Fruit fly (Drosophila melanogaster) whole organism, embryonic: ENCODE measurements around the gene Chd1.

Experiments
- Ada2b ChIP-seq: fragments of 200-800 bp; sonication (Bioruptor generic); IDR thresholded peaks from 2 replicates; pipeline ENCODE4 v1.3.6; 2022; ENCODE audit warnings: missing biosample characterization, missing genetic modification characterization
- CG10565 ChIP-seq: fragments of 200-800 bp; sonication (Bioruptor generic); optimal IDR thresholded peaks from 3 replicates; lab custom pipeline; 2016; ENCODE audit warnings: missing biosample characterization, mild to moderate bottlenecking, missing genetic modification characterization
- CG12219 ChIP-seq: fragments of 200-800 bp; sonication (Bioruptor generic); optimal IDR thresholded peaks from 3 replicates; lab custom pipeline; 2018; ENCODE audit warnings: missing biosample characterization, mild to moderate bottlenecking, missing genetic modification characterization
- CG14441 ChIP-seq: fragments of 200-800 bp; sonication (Bioruptor generic); IDR thresholded peaks from 2 replicates; pipeline ENCODE4 v1.3.6; 2022; ENCODE audit warnings: missing biosample characterization, missing genetic modification characterization
- CG14710 ChIP-seq: fragments of 200-800 bp; sonication (Bioruptor generic); optimal IDR thresholded peaks from 3 replicates; lab custom pipeline; 2019; ENCODE audit warnings: missing biosample characterization, mild to moderate bottlenecking, missing genetic modification characterization, moderate library complexity
- CG15514 ChIP-seq: fragments of 200-800 bp; sonication (Bioruptor generic); optimal IDR thresholded peaks from 3 replicates; lab custom pipeline; 2017; ENCODE audit warnings: missing biosample characterization, missing genetic modification characterization, mild to moderate bottlenecking, moderate library complexity, missing genetic modification reagents
- CG17568 ChIP-seq: fragments of 200-800 bp; sonication (Bioruptor generic); optimal IDR thresholded peaks from 2 replicates; lab custom pipeline; 2018; ENCODE audit warnings: missing biosample characterization, mild to moderate bottlenecking, missing genetic modification characterization, moderate library complexity
- CG17612 ChIP-seq: fragments of 200-800 bp; sonication (Bioruptor generic); IDR thresholded peaks from 2 replicates; pipeline ENCODE4 v1.3.6; 2022; ENCODE audit warnings: missing biosample characterization, missing genetic modification characterization
- CG2678 ChIP-seq: fragments of 200-800 bp; sonication (Bioruptor generic); optimal IDR thresholded peaks from 3 replicates; lab custom pipeline; 2019; ENCODE audit warnings: missing biosample characterization, mild to moderate bottlenecking, missing genetic modification characterization, moderate library complexity
- CG2712 ChIP-seq: fragments of 200-800 bp; optimal IDR thresholded peaks from 3 replicates; lab custom pipeline; 2019; ENCODE audit warnings: missing biosample characterization, mild to moderate bottlenecking, missing genetic modification characterization, moderate library complexity
- CG2889 ChIP-seq: fragments of 200-800 bp; sonication (Bioruptor generic); IDR thresholded peaks from 3 replicates; pipeline ENCODE4 v1.3.6; 2022; ENCODE audit warnings: missing biosample characterization, missing genetic modification characterization
- CG31441 ChIP-seq: fragments of 200-800 bp; sonication (Bioruptor generic); IDR thresholded peaks from 2 replicates; pipeline ENCODE4 v1.3.6; 2022; ENCODE audit warnings: missing biosample characterization, missing genetic modification characterization
- CG32772 ChIP-seq: fragments of 200-800 bp; sonication (Bioruptor generic); IDR thresholded peaks from 2 replicates; pipeline ENCODE4 v1.3.6; 2022; ENCODE audit warnings: missing biosample characterization, missing genetic modification characterization
- CG43689 ChIP-seq: fragments of 200-800 bp; sonication (Bioruptor generic); IDR thresholded peaks from 2 replicates; pipeline ENCODE4 v1.3.6; 2022; ENCODE audit warnings: missing biosample characterization, missing genetic modification characterization
- CG6272 ChIP-seq: fragments of 200-800 bp; sonication (Bioruptor generic); IDR thresholded peaks from 2 replicates; pipeline ENCODE4 v1.3.6; 2022; ENCODE audit warnings: missing biosample characterization, missing genetic modification characterization
- CG6683 ChIP-seq: fragments of 200-800 bp; sonication (Bioruptor generic); optimal IDR thresholded peaks from 2 replicates; lab custom pipeline; 2017; ENCODE audit warnings: missing biosample characterization, mild to moderate bottlenecking, missing genetic modification characterization, missing genetic modification reagents
- CG8290 ChIP-seq, 3 experiments: fragments of 200-800 bp; sonication (Bioruptor generic); optimal IDR thresholded peaks; 2 replicates each; lab custom pipeline; 2016 to 2019; ENCODE audit warnings: missing biosample characterization in 3 of 3, missing genetic modification characterization in 3 of 3, mild to moderate bottlenecking in 2 of 3, moderate library complexity in 1 of 3
- CTCF ChIP-seq: fragments of 200-800 bp; sonication (Bioruptor generic); optimal IDR thresholded peaks from 2 replicates; lab custom pipeline; 2017; ENCODE audit warnings: missing biosample characterization, mild to moderate bottlenecking, missing genetic modification characterization, moderate library complexity
- CrebB ChIP-seq: fragments of 200-800 bp; sonication (Bioruptor generic); optimal IDR thresholded peaks from 3 replicates; lab custom pipeline; 2018; ENCODE audit warnings: missing biosample characterization, mild to moderate bottlenecking, missing genetic modification characterization
- D19A ChIP-seq: fragments of 200-800 bp; optimal IDR thresholded peaks from 3 replicates; lab custom pipeline; 2019; ENCODE audit warnings: missing biosample characterization, mild to moderate bottlenecking, missing genetic modification characterization, moderate library complexity
- Dip3 ChIP-seq: fragments of 200-800 bp; sonication (Bioruptor generic); optimal IDR thresholded peaks from 3 replicates; lab custom pipeline; 2016; ENCODE audit warnings: missing biosample characterization, missing genetic modification characterization
- Doc3 ChIP-seq: fragments of 200-800 bp; sonication (Bioruptor generic); IDR thresholded peaks from 3 replicates; pipeline ENCODE4 v1.3.6; 2022; ENCODE audit warnings: missing biosample characterization, missing genetic modification characterization; ENCODE audit not compliant: partially characterized antibody
- Drgx ChIP-seq: fragments of 200-800 bp; sonication (Bioruptor generic); IDR thresholded peaks from 2 replicates; pipeline ENCODE4 v1.3.6; 2022; ENCODE audit warnings: missing biosample characterization, missing genetic modification characterization
- Fer3 ChIP-seq: fragments of 200-800 bp; sonication (Bioruptor generic); optimal IDR thresholded peaks from 2 replicates; lab custom pipeline; 2018; ENCODE audit warnings: missing biosample characterization, mild to moderate bottlenecking, missing genetic modification characterization, moderate library complexity
- Hmr ChIP-seq: fragments of 200-800 bp; sonication (Bioruptor generic); optimal IDR thresholded peaks from 3 replicates; lab custom pipeline; 2017; ENCODE audit warnings: mild to moderate bottlenecking, missing biosample characterization, missing genetic modification reagents, missing genetic modification characterization
- Hmx ChIP-seq: fragments of 200-800 bp; sonication (Bioruptor generic); optimal IDR thresholded peaks from 2 replicates; lab custom pipeline; 2016; ENCODE audit warnings: missing biosample characterization, missing genetic modification characterization
- Hsf ChIP-seq: fragments of 200-800 bp; sonication (Bioruptor generic); optimal IDR thresholded peaks from 3 replicates; lab custom pipeline; 2016; ENCODE audit warnings: missing biosample characterization, missing genetic modification characterization
- Rx ChIP-seq: fragments of 200-800 bp; sonication (Bioruptor generic); IDR thresholded peaks from 2 replicates; pipeline ENCODE4 v1.3.6; 2022; ENCODE audit warnings: missing biosample characterization, missing genetic modification characterization
- Stat92E ChIP-seq, 3 experiments: fragments of >200 bp in 2 of 3; fragments of 200-800 bp in 1 of 3; sonication (Bioruptor generic) in 1 of 3; optimal IDR thresholded peaks; 2 replicates each; lab custom pipeline; 2017 to 2019; ENCODE audit warnings: missing biosample characterization in 3 of 3, missing genetic modification characterization in 3 of 3, mild to moderate bottlenecking in 1 of 3, moderate library complexity in 1 of 3
- abd-A ChIP-seq: fragments of 200-800 bp; sonication (Bioruptor generic); optimal IDR thresholded peaks from 3 replicates; lab custom pipeline; 2019; ENCODE audit warnings: missing biosample characterization, mild to moderate bottlenecking, missing genetic modification characterization, moderate library complexity
- al ChIP-seq: fragments of 200-800 bp; sonication (Bioruptor generic); IDR thresholded peaks from 2 replicates; pipeline ENCODE4 v1.3.6; 2022; ENCODE audit warnings: missing biosample characterization, missing genetic modification characterization
- caup ChIP-seq: fragments of 200-800 bp; sonication (Bioruptor generic); optimal IDR thresholded peaks from 3 replicates; lab custom pipeline; 2017; ENCODE audit warnings: missing biosample characterization, mild to moderate bottlenecking, missing genetic modification characterization, moderate library complexity; ENCODE audit not compliant: severe bottlenecking
- ci ChIP-seq: fragments of 200-800 bp; sonication (Bioruptor generic); IDR thresholded peaks from 3 replicates; pipeline ENCODE4 v1.3.6; 2022; ENCODE audit warnings: missing biosample characterization, missing genetic modification characterization
- dan ChIP-seq: fragments of 200-800 bp; sonication (Bioruptor generic); IDR thresholded peaks from 2 replicates; pipeline ENCODE4 v1.3.6; 2022; ENCODE audit warnings: missing biosample characterization, missing genetic modification characterization
- danr ChIP-seq: fragments of 200-800 bp; sonication (Bioruptor generic); IDR thresholded peaks from 2 replicates; pipeline ENCODE4 v1.3.6; 2022; ENCODE audit warnings: missing biosample characterization, missing genetic modification characterization
- dysf ChIP-seq: fragments of 200-800 bp; sonication (Bioruptor generic); IDR thresholded peaks from 3 replicates; pipeline ENCODE4 v1.3.6; 2022; ENCODE audit warnings: missing biosample characterization, missing genetic modification characterization
- esg ChIP-seq: fragments of 200-800 bp; sonication (Bioruptor generic); conservative IDR thresholded peaks from 2 replicates; pipeline ENCODE4 v1.3.6; 2022; ENCODE audit warnings: missing biosample characterization, missing genetic modification characterization
- grau ChIP-seq: fragments of 200-800 bp; optimal IDR thresholded peaks from 3 replicates; lab custom pipeline; 2019; ENCODE audit warnings: missing biosample characterization, mild to moderate bottlenecking, missing genetic modification characterization, moderate library complexity
- gsb ChIP-seq: fragments of 200-800 bp; sonication (Bioruptor generic); IDR thresholded peaks from 2 replicates; pipeline ENCODE4 v1.3.6; 2022; ENCODE audit warnings: missing biosample characterization, missing genetic modification characterization
- gt ChIP-seq: fragments of 200-800 bp; sonication (Bioruptor generic); IDR thresholded peaks from 2 replicates; pipeline ENCODE4 v1.3.6; 2022; ENCODE audit warnings: missing biosample characterization, missing genetic modification characterization
- maf-S ChIP-seq: fragments of 200-800 bp; sonication (Bioruptor generic); optimal IDR thresholded peaks from 2 replicates; lab custom pipeline; 2016; ENCODE audit warnings: missing biosample characterization, missing genetic modification characterization
- nerfin-1 ChIP-seq: fragments of 200-800 bp; sonication (Bioruptor generic); optimal IDR thresholded peaks from 3 replicates; lab custom pipeline; 2019; ENCODE audit warnings: missing biosample characterization, mild to moderate bottlenecking, missing genetic modification characterization, moderate library complexity
- pnt ChIP-seq: fragments of 200-800 bp; sonication (Bioruptor generic); optimal IDR thresholded peaks from 3 replicates; lab custom pipeline; 2016; ENCODE audit warnings: missing biosample characterization, missing genetic modification characterization
- pzg ChIP-seq: fragments of 200-800 bp; sonication (Bioruptor generic); optimal IDR thresholded peaks from 3 replicates; lab custom pipeline; 2018; ENCODE audit warnings: missing biosample characterization, mild to moderate bottlenecking, missing genetic modification characterization, moderate library complexity
- rib ChIP-seq: fragments of 200-800 bp; sonication (Bioruptor generic); IDR thresholded peaks from 2 replicates; pipeline ENCODE4 v1.3.6; 2022; ENCODE audit warnings: missing biosample characterization, missing genetic modification characterization
- row ChIP-seq: fragments of 200-800 bp; sonication (Bioruptor generic); IDR thresholded peaks from 3 replicates; pipeline ENCODE4 v1.3.6; 2022; ENCODE audit warnings: missing biosample characterization, missing genetic modification characterization
- seq ChIP-seq: fragments of 200-800 bp; sonication (Bioruptor generic); IDR thresholded peaks from 2 replicates; pipeline ENCODE4 v1.3.6; 2022; ENCODE audit warnings: missing biosample characterization, missing genetic modification characterization
- slp2 ChIP-seq: fragments of 200-800 bp; sonication (Bioruptor generic); optimal IDR thresholded peaks from 2 replicates; lab custom pipeline; 2016; ENCODE audit warnings: missing biosample characterization, missing genetic modification characterization
- stc ChIP-seq: fragments of 200-800 bp; sonication (Bioruptor generic); IDR thresholded peaks from 2 replicates; pipeline ENCODE4 v1.3.6; 2022; ENCODE audit warnings: missing biosample characterization, missing genetic modification characterization
- vfl ChIP-seq: fragments of 200-800 bp; sonication (Bioruptor generic); optimal IDR thresholded peaks from 2 replicates; lab custom pipeline; 2016; ENCODE audit warnings: missing biosample characterization, missing genetic modification characterization
- vvl ChIP-seq: fragments of 200-800 bp; sonication (Bioruptor generic); IDR thresholded peaks from 2 replicates; pipeline ENCODE4 v1.3.6; 2022; ENCODE audit warnings: missing biosample characterization, missing genetic modification characterization
- zen2 ChIP-seq: fragments of 200-800 bp; sonication (Bioruptor generic); IDR thresholded peaks from 3 replicates; pipeline ENCODE4 v1.3.6; 2022; ENCODE audit warnings: missing biosample characterization, missing genetic modification characterization; ENCODE audit not compliant: partially characterized antibody

Chd1 gene

DNA sequence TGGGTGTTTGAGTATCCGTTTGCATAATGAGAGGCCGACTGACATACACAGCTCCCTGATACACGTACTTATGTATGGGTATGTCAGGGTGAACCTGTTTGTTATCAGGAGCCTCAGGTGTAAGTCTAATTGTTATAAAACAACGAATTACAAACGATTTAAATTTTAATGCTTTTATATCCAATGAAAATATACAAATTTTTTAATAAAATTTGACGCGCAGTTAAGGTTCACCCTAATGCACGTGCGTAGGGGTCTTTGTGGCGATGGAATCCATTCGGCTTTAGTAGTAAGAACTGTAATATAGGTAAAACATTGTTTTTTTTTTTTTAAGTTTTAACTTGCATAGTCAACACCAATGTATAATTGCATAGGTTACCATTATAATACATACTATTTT lies 43.0 kb downstream of the Chd1 start (continued):
- no peak for TF ChIP-seq CG17568 (GFP tag; lab: Kevin White, UChicago)
- no peak; the same call in 1 of the 2 replicates for TF ChIP-seq rib (GFP tag; lab: Robert Waterston, UW)
- TF ChIP-seq pnt (GFP tag; lab: Kevin White, UChicago), result no peak
- TF ChIP-seq dysf, result peak; percentile 46; the same call in 2 of the 3 replicates
- peak; percentile 57 for TF ChIP-seq Drgx
- no peak for TF ChIP-seq al
- TF ChIP-seq CG10565, result no peak
- TF ChIP-seq Ada2b (GFP tag; lab: Robert Waterston, UW), result 0 out of 2 replicates have a peak, but pooled peaks have one; percentile 5
- no peak for TF ChIP-seq gsb (GFP tag; lab: Robert Waterston, UW)
- TF ChIP-seq pzg (GFP tag; lab: Kevin White, UChicago), result no peak
- TF ChIP-seq abd-A (tag; lab: Kevin White, UChicago), result no peak
- peak; percentile 9 for TF ChIP-seq Hsf (GFP tag; lab: Kevin White, UChicago)
- no peak for TF ChIP-seq CG2712 (tag; lab: Kevin White, UChicago)
- TF ChIP-seq CG43689 (GFP tag; lab: Robert Waterston, UW), result no peak
- TF ChIP-seq CrebB (tag; lab: Kevin White, UChicago), result no peak
- no peak for TF ChIP-seq Rx (GFP tag; lab: Robert Waterston, UW)
- no peak for TF ChIP-seq Dip3 (GFP tag; lab: Kevin White, UChicago)
- no peak for TF ChIP-seq vfl
- TF ChIP-seq CG14441 (GFP tag; lab: Robert Waterston, UW), result no peak
- TF ChIP-seq grau (tag; lab: Kevin White, UChicago), result no peak
- TF ChIP-seq ci (GFP tag; lab: Robert Waterston, UW), result peak; percentile 45; the same call in 1 of the 3 replicates
- no peak for TF ChIP-seq gt (GFP tag; lab: Robert Waterston, UW)
- no peak for TF ChIP-seq CTCF
- TF ChIP-seq CG12219 (GFP tag; lab: Kevin White, UChicago), result no peak
- TF ChIP-seq danr (GFP tag; lab: Robert Waterston, UW), result no peak
- peak; percentile 6 for TF ChIP-seq caup (GFP tag; lab: Kevin White, UChicago)
- 0 out of 3 replicates have a peak, but pooled peaks have one; percentile 6 for TF ChIP-seq CG2889 (GFP tag; lab: Robert Waterston, UW)
- no peak for TF ChIP-seq Doc3 (GFP tag; lab: Robert Waterston, UW)
- no peak for TF ChIP-seq vvl (GFP tag; lab: Robert Waterston, UW)
- TF ChIP-seq slp2 (GFP tag; lab: Kevin White, UChicago), result no peak
- peak; percentile 37; the same call in 1 of the 2 replicates for TF ChIP-seq stc (GFP tag; lab: Robert Waterston, UW)
- TF ChIP-seq Stat92E (GFP tag; optimal IDR thresholded peaks at IDR 0.05; lab: Kevin White, UChicago), result no peak
- no peak for TF ChIP-seq CG31441 (GFP tag; lab: Robert Waterston, UW)
- no peak for TF ChIP-seq Hmx (GFP tag; lab: Kevin White, UChicago)
- TF ChIP-seq D19A (tag; lab: Kevin White, UChicago), result peak; percentile 32
- 0 out of 2 replicates have a peak, but pooled peaks have one; percentile 14 for TF ChIP-seq CG32772 (GFP tag; lab: Robert Waterston, UW)
- TF ChIP-seq CG6683 (GFP tag; lab: Kevin White, UChicago), result no peak
- TF ChIP-seq CG17612 (GFP tag; lab: Robert Waterston, UW), result no peak
- no peak for TF ChIP-seq zen2
- no peak for TF ChIP-seq esg
- no peak for TF ChIP-seq CG8290 (GFP tag; optimal IDR thresholded peaks at IDR 0.05; lab: Kevin White, UChicago)
- no peak for TF ChIP-seq CG8290 (tag; optimal IDR thresholded peaks at IDR 0.05; lab: Kevin White, UChicago)
- no peak for TF ChIP-seq dan
- TF ChIP-seq CG2678 (tag; lab: Kevin White, UChicago), result no peak
- TF ChIP-seq CG14710 (tag; lab: Kevin White, UChicago), result no peak
- peak; percentile 14 for TF ChIP-seq Fer3 (tag; lab: Kevin White, UChicago)
- no peak for TF ChIP-seq seq (GFP tag; lab: Robert Waterston, UW)
- peak; percentile 30; the same call in 1 of the 3 replicates for TF ChIP-seq row (GFP tag; lab: Robert Waterston, UW)
- no peak for TF ChIP-seq maf-S (GFP tag; lab: Kevin White, UChicago)
- no peak for TF ChIP-seq Hmr (GFP tag; lab: Kevin White, UChicago)
- no peak for TF ChIP-seq nerfin-1
- TF ChIP-seq CG15514 (GFP tag; lab: Kevin White, UChicago), result peak; percentile 19
- no peak for TF ChIP-seq CG6272 (GFP tag; lab: Robert Waterston, UW)
